Worm (Caenorhabditis elegans): Measurements from ENCODE around the gene ZK1320.11.

ce11 chrII:9624110-9624695 lies 43.2 kb upstream of the ZK1320.11 start, which contains the start of the genes dnj-20 and ZK1307.8:
- TF ChIP-seq isw-1 (GFP tag; IDR thresholded peaks at IDR 0.05) = no peak
- TF ChIP-seq grh-1 (GFP tag; IDR thresholded peaks at IDR 0.05) = no peak
- no peak for TF ChIP-seq egl-27 (tag; optimal IDR thresholded peaks at IDR 0.05)
- TF ChIP-seq lsy-2 (tag; optimal IDR thresholded peaks at IDR 0.05) = peak; percentile 14 to 46
- no peak for TF ChIP-seq lin-39 (tag; optimal IDR thresholded peaks at IDR 0.05)
- no peak for TF ChIP-seq pqm-1 (tag; optimal IDR thresholded peaks at IDR 0.05)
- TF ChIP-seq ztf-11 (tag; optimal IDR thresholded peaks at IDR 0.05) = no peak
- no peak for TF ChIP-seq nhr-28 (tag; optimal IDR thresholded peaks at IDR 0.05)
- no peak for TF ChIP-seq tlp-1 (tag; optimal IDR thresholded peaks at IDR 0.05)
- TF ChIP-seq snpc-4 (tag; optimal IDR thresholded peaks at IDR 0.05) = no peak
- TF ChIP-seq nhr-237 (tag; optimal IDR thresholded peaks at IDR 0.05) = no peak

All from whole organism, L1 larva.